Comparison of ENCODE assay signal across 3 fruit fly cellular contexts in the genomic region with DNA sequence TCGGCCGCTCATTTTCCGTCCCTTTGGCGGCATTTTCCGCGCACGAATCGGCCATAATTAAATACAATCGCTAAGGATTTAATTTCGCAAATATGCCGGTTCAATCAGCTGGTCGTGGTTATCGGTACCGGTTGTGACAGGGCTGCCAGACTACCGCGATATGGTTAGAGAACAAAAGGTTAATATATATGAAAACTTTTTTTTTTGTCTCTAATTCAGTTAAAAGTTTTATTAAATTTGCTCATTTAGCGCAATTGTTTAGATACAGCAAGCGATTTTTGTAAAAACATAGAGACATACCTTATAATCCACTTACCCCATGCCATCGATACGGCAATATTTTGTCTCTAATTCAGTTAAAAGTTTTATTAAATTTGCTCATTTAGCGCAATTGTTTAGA.
TF ChIP-seq lines count a peak whose summit lies in the region.
"Not testable (repeated sequence)": the region's sequence is repeated elsewhere in the genome, so short reads cannot be mapped to it uniquely, and the experiment has no call there.

No protein-coding gene starts in this region.

- TF ChIP-seq CTCF in whole organism, embryonic (GFP tag; optimal IDR thresholded peaks at IDR 0.05; lab: Kevin White, UChicago) = not testable (repeated sequence)

TF ChIP-seq in whole organism, embryonic, 481 proteins besides CTCF, POLR2A, EP300 and RAD21 (continues in another document):
- peak; percentile 65 for TF ChIP-seq tgo (GFP tag; IDR thresholded peaks at IDR 0.05; lab: Robert Waterston, UW)
- peak; percentile 58 for TF ChIP-seq esg (GFP tag; conservative IDR thresholded peaks at IDR 0.05; lab: Robert Waterston, UW)
- peak; percentile 35; the same call in 1 of the 2 replicates for TF ChIP-seq CG8765 (GFP tag; IDR thresholded peaks at IDR 0.05; lab: Robert Waterston, UW)
- TF ChIP-seq CG32532 (GFP tag; IDR thresholded peaks at IDR 0.05; lab: Robert Waterston, UW) = peak; percentile 78
- TF ChIP-seq sens (GFP tag; lab: Kevin White, UChicago) = peak; percentile 51
- TF ChIP-seq CG14441 (GFP tag; IDR thresholded peaks at IDR 0.05; lab: Robert Waterston, UW) = peak; percentile 74
- TF ChIP-seq ap (GFP tag; IDR thresholded peaks at IDR 0.05; lab: Robert Waterston, UW) = peak; percentile 42; the same call in 1 of the 2 replicates
- 0 out of 4 replicates have a peak, but pooled peaks have one; percentile 23 for TF ChIP-seq Dll (GFP tag; IDR thresholded peaks at IDR 0.05; lab: Robert Waterston, UW; ENCODE audit: partially characterized antibody)
- TF ChIP-seq Mrtf (GFP tag; IDR thresholded peaks at IDR 0.05; lab: Robert Waterston, UW) = 0 out of 3 replicates have a peak, but pooled peaks have one; percentile 30
- TF ChIP-seq Sry-δ (GFP tag; optimal IDR thresholded peaks at IDR 0.05; lab: Kevin White, UChicago) = peak; percentile 8
- TF ChIP-seq CG11093 (GFP tag; IDR thresholded peaks at IDR 0.05; lab: Robert Waterston, UW) = peak; percentile 44; the same call in 1 of the 3 replicates
- TF ChIP-seq cas (GFP tag; IDR thresholded peaks at IDR 0.05; lab: Robert Waterston, UW) = peak; percentile 29; the same call in 1 of the 2 replicates
- TF ChIP-seq Rx (GFP tag; IDR thresholded peaks at IDR 0.05; lab: Robert Waterston, UW) = peak; percentile 44; the same call in 1 of the 2 replicates
- peak; percentile 71 for TF ChIP-seq Rfx (GFP tag; IDR thresholded peaks at IDR 0.05; lab: Robert Waterston, UW)
- 0 out of 2 replicates have a peak, but pooled peaks have one; percentile 4 for TF ChIP-seq bbx (GFP tag; IDR thresholded peaks at IDR 0.05; lab: Robert Waterston, UW; ENCODE audit: partially characterized antibody)
- TF ChIP-seq B-H1 (GFP tag; IDR thresholded peaks at IDR 0.05; lab: Robert Waterston, UW) = peak; percentile 18; the same call in 1 of the 3 replicates
- peak; percentile 68 for TF ChIP-seq CG32772 (GFP tag; IDR thresholded peaks at IDR 0.05; lab: Robert Waterston, UW)
- TF ChIP-seq rib (GFP tag; IDR thresholded peaks at IDR 0.05; lab: Robert Waterston, UW) = 0 out of 2 replicates have a peak, but pooled peaks have one; percentile 40
- peak; percentile 70 for TF ChIP-seq ttk (GFP tag; IDR thresholded peaks at IDR 0.05; lab: Robert Waterston, UW)
- peak; percentile 39; the same call in 1 of the 2 replicates for TF ChIP-seq ara (GFP tag; IDR thresholded peaks at IDR 0.05; lab: Robert Waterston, UW)
- peak; percentile 74 for TF ChIP-seq MBD-R2 (GFP tag; IDR thresholded peaks at IDR 0.05; lab: Robert Waterston, UW)
- 0 out of 2 replicates have a peak, but pooled peaks have one; percentile 34 for TF ChIP-seq sens-2 (GFP tag; IDR thresholded peaks at IDR 0.05; lab: Robert Waterston, UW)
- peak; percentile 56; the same call in 1 of the 3 replicates for TF ChIP-seq ken (GFP tag; IDR thresholded peaks at IDR 0.05; lab: Robert Waterston, UW)
- peak; percentile 76 for TF ChIP-seq Ptx1 (GFP tag; IDR thresholded peaks at IDR 0.05; lab: Robert Waterston, UW)

TF ChIP-seq in whole organism, prepupa, 60 proteins besides CTCF, POLR2A, EP300 and RAD21:
- TF ChIP-seq Gug (GFP tag; IDR thresholded peaks at IDR 0.05; lab: Robert Waterston, UW) = peak; percentile 55
- peak; percentile 76 for TF ChIP-seq CG6163 (GFP tag; IDR thresholded peaks at IDR 0.05; lab: Robert Waterston, UW)
- 0 out of 3 replicates have a peak, but pooled peaks have one; percentile 28 for TF ChIP-seq CG8119 (GFP tag; IDR thresholded peaks at IDR 0.05; lab: Robert Waterston, UW)
- TF ChIP-seq eg (GFP tag; IDR thresholded peaks at IDR 0.05; lab: Robert Waterston, UW) = peak; percentile 74; the same call in 2 of the 3 replicates
- TF ChIP-seq CG15336 (GFP tag; IDR thresholded peaks at IDR 0.05; lab: Robert Waterston, UW) = 0 out of 2 replicates have a peak, but pooled peaks have one; percentile 19
- TF ChIP-seq CG11294 (GFP tag; IDR thresholded peaks at IDR 0.05; lab: Robert Waterston, UW) = peak; percentile 37; the same call in 1 of the 2 replicates

TF ChIP-seq in whole organism, pupa, 21 proteins besides CTCF, POLR2A, EP300 and RAD21:
- TF ChIP-seq Ets98B (GFP tag; IDR thresholded peaks at IDR 0.05; lab: Robert Waterston, UW) (peak; percentile 55), fd96Ca (GFP tag; IDR thresholded peaks at IDR 0.05; lab: Robert Waterston, UW) (0 out of 3 replicates have a peak, but pooled peaks have one; percentile 10), CG12605 (GFP tag; IDR thresholded peaks at IDR 0.05; lab: Robert Waterston, UW) (peak; percentile 36), rn (GFP tag; IDR thresholded peaks at IDR 0.05; lab: Robert Waterston, UW) (peak; percentile 55), CG4496 (GFP tag; IDR thresholded peaks at IDR 0.05; lab: Robert Waterston, UW) (peak; percentile 70; the same call in 2 of the 3 replicates), CG32121 (GFP tag; IDR thresholded peaks at IDR 0.05; lab: Robert Waterston, UW) (peak; percentile 38; the same call in 1 of the 2 replicates)
